Fruit fly (Drosophila melanogaster): ENCODE measurements around the gene Jasper.
A peak's percentile ranks its signal among the peaks of the same experiment; 100 is the strongest.

Jasper gene

DNA sequence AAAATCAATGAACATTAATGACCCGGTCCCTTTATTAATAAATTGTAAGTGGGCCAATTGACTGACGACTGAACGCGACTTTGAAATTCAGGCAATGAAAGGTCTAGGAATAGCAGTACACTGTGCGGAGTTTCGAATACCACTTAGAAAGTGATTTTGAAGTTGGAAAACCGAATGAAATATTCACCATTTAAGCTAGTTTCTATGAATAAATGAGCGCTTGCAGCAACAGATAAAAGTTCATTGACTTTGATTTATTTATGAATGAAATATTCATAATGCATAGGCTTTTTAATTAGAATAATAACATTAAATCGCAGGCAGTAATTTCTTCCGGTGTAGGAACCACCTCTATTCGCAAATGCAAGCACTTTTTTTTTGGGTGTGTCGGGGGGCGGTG, 31.3 kb upstream of the Jasper start (continued):
- TF ChIP-seq CG10654 (GFP tag; optimal IDR thresholded peaks at IDR 0.05) = no peak
- TF ChIP-seq CG17912 (GFP tag; optimal IDR thresholded peaks at IDR 0.05) = no peak
- no peak for TF ChIP-seq grn (GFP tag; optimal IDR thresholded peaks at IDR 0.05)
- no peak for TF ChIP-seq Mrtf (GFP tag; IDR thresholded peaks at IDR 0.05)
- TF ChIP-seq CG11085 (GFP tag; IDR thresholded peaks at IDR 0.05) = no peak
- TF ChIP-seq Nf-YC (tag; optimal IDR thresholded peaks at IDR 0.05) = no peak
- peak; percentile 37 for TF ChIP-seq Meics (GFP tag; optimal IDR thresholded peaks at IDR 0.05)
- no peak for TF ChIP-seq CG3065 (GFP tag; optimal IDR thresholded peaks at IDR 0.05)
- 0 out of 3 replicates have a peak, but pooled peaks have one; percentile 21 for TF ChIP-seq jigr1 (GFP tag; IDR thresholded peaks at IDR 0.05)
- TF ChIP-seq CG18599 (GFP tag; optimal IDR thresholded peaks at IDR 0.05) = peak; percentile 45
- TF ChIP-seq sr (GFP tag; IDR thresholded peaks at IDR 0.05) = no peak
- TF ChIP-seq ranshi (GFP tag; IDR thresholded peaks at IDR 0.05) = peak; percentile 9; the same call in 1 of the 2 replicates
- TF ChIP-seq Pdp1 (GFP tag; optimal IDR thresholded peaks at IDR 0.05) = no peak
- TF ChIP-seq CG13624 (GFP tag; optimal IDR thresholded peaks at IDR 0.05) = no peak
- no peak for TF ChIP-seq CG12104 (GFP tag; optimal IDR thresholded peaks at IDR 0.05)
- TF ChIP-seq crp (GFP tag; optimal IDR thresholded peaks at IDR 0.05) = no peak
- no peak for TF ChIP-seq jing (GFP tag; optimal IDR thresholded peaks at IDR 0.05)
- TF ChIP-seq unpg (GFP tag; optimal IDR thresholded peaks at IDR 0.05) = peak; percentile 33
- TF ChIP-seq CG18476 (GFP tag; optimal IDR thresholded peaks at IDR 0.05) = no peak
- TF ChIP-seq CG13287 (GFP tag; IDR thresholded peaks at IDR 0.05; ENCODE audit: partially characterized antibody) = no peak
- no peak for TF ChIP-seq D19B (GFP tag; optimal IDR thresholded peaks at IDR 0.05)
- TF ChIP-seq Drgx (GFP tag; IDR thresholded peaks at IDR 0.05) = peak; percentile 65
- no peak for TF ChIP-seq h (optimal IDR thresholded peaks at IDR 0.05)
- no peak for TF ChIP-seq danr (GFP tag; IDR thresholded peaks at IDR 0.05)
- TF ChIP-seq dysf (GFP tag; IDR thresholded peaks at IDR 0.05) = peak; percentile 59; the same call in 1 of the 3 replicates
- TF ChIP-seq CG32532 (GFP tag; IDR thresholded peaks at IDR 0.05) = peak; percentile 27; the same call in 1 of the 2 replicates
- TF ChIP-seq vfl (GFP tag; optimal IDR thresholded peaks at IDR 0.05) = no peak
- TF ChIP-seq ato (GFP tag; IDR thresholded peaks at IDR 0.05; ENCODE audit: partially characterized antibody) = no peak
- no peak for TF ChIP-seq NK7.1 (GFP tag; optimal IDR thresholded peaks at IDR 0.05)
- TF ChIP-seq CG3847 (GFP tag; IDR thresholded peaks at IDR 0.05) = no peak
- TF ChIP-seq CG3838 (GFP tag; optimal IDR thresholded peaks at IDR 0.05) = no peak
- TF ChIP-seq CG2678 (tag; optimal IDR thresholded peaks at IDR 0.05) = peak; percentile 38
- peak; percentile 8 for TF ChIP-seq CG8924 (tag; optimal IDR thresholded peaks at IDR 0.05)
- TF ChIP-seq CG6765 (GFP tag; optimal IDR thresholded peaks at IDR 0.05) = no peak
- no peak for TF ChIP-seq CG10274 (GFP tag; optimal IDR thresholded peaks at IDR 0.05)
- TF ChIP-seq dm (GFP tag; optimal IDR thresholded peaks at IDR 0.05) = no peak
- no peak for TF ChIP-seq CG8290 (GFP tag; optimal IDR thresholded peaks at IDR 0.05)
- no peak for TF ChIP-seq CG8290 (tag; optimal IDR thresholded peaks at IDR 0.05)
- TF ChIP-seq bab2 (GFP tag; optimal IDR thresholded peaks at IDR 0.05) = no peak
- TF ChIP-seq CG17361 (GFP tag; IDR thresholded peaks at IDR 0.05) = 0 out of 3 replicates have a peak, but pooled peaks have one; percentile 16
- no peak for TF ChIP-seq Vsx1 (GFP tag; optimal IDR thresholded peaks at IDR 0.05)
- TF ChIP-seq z (GFP tag; IDR thresholded peaks at IDR 0.05) = no peak
- TF ChIP-seq CG16813 (GFP tag; IDR thresholded peaks at IDR 0.05; ENCODE audit: partially characterized antibody) = no peak
- no peak for TF ChIP-seq CkIIα-i1 (GFP tag; IDR thresholded peaks at IDR 0.05)
- TF ChIP-seq hbn (GFP tag; IDR thresholded peaks at IDR 0.05; ENCODE audit: partially characterized antibody) = no peak
- TF ChIP-seq CG2712 (tag; optimal IDR thresholded peaks at IDR 0.05) = peak; percentile 30
- peak; percentile 24; the same call in 1 of the 2 replicates for TF ChIP-seq Atf6 (GFP tag; IDR thresholded peaks at IDR 0.05)
- TF ChIP-seq CG11723 (GFP tag; optimal IDR thresholded peaks at IDR 0.05) = no peak
- TF ChIP-seq zen2 (GFP tag; IDR thresholded peaks at IDR 0.05; ENCODE audit: partially characterized antibody) = no peak
- TF ChIP-seq D (optimal IDR thresholded peaks at IDR 0.05) = no peak
- peak; percentile 17 for TF ChIP-seq D (GFP tag; optimal IDR thresholded peaks at IDR 0.05)
- TF ChIP-seq fd64A (GFP tag; optimal IDR thresholded peaks at IDR 0.05) = no peak
